Fruit fly (Drosophila melanogaster) Kc167 (cell line): ENCODE results near the gene His2Av.

ENCODE experiments used
- Myc ChIP-seq: fragments of >200 bp; optimal IDR thresholded peaks from 2 replicates; lab custom pipeline; 2017; ENCODE audit warnings: missing external identifiers
- Sin3A ChIP-seq: fragments of >200 bp; optimal IDR thresholded peaks from 2 replicates; lab custom pipeline; 2018; ENCODE audit warnings: missing external identifiers
- h ChIP-seq: fragments of >200 bp; optimal IDR thresholded peaks from 3 replicates; lab custom pipeline; 2018; ENCODE audit warnings: missing external identifiers
- insv ChIP-seq: fragments of >200 bp; optimal IDR thresholded peaks from 3 replicates; lab custom pipeline; 2018; ENCODE audit warnings: missing external identifiers
- psq ChIP-seq: fragments of >200 bp; optimal IDR thresholded peaks from 2 replicates; lab custom pipeline; 2017; ENCODE audit warnings: missing external identifiers
- ttk ChIP-seq: sonication (Bioruptor generic); optimal IDR thresholded peaks from 2 replicates; lab custom pipeline; 2017; ENCODE audit warnings: missing external identifiers

Gene His2Av

DNA sequence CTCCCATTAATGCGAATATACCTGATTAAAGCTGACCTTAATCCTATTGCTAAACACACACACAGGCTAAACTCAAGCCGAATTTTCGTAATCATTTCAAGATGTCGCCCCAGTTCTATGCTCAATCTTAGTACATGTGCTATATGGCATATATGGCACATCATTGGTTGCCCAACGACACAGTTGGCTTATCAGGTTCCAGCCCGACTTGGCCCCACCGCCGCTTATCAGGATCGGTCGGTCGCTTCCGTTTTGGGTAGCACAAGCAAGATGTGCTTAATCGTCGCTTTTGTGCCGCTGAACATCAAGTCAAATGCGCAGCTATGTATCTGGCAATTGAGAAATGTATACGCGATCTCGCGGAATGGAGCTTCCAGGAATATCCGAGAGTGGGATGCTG lies 4.3 kb downstream of the His2Av start:
- TF ChIP-seq h (lab: Kevin White, UChicago) (no peak), Sin3A (lab: Kevin White, UChicago) (no peak), insv (lab: Kevin White, UChicago) (no peak), Myc (lab: Kevin White, UChicago) (no peak), ttk (lab: Kevin White, UChicago) (no peak), psq (lab: Kevin White, UChicago) (no peak)

dm6 chr3R:26871852-26872251 lies 5.1 kb downstream of the His2Av start, which contains the start of gene SPARC:
Gene SPARC, minus strand, starts transcription at chr3R:26871995.
- TF ChIP-seq psq (lab: Kevin White, UChicago) (no peak), Sin3A (lab: Kevin White, UChicago) (no peak)

DNA sequence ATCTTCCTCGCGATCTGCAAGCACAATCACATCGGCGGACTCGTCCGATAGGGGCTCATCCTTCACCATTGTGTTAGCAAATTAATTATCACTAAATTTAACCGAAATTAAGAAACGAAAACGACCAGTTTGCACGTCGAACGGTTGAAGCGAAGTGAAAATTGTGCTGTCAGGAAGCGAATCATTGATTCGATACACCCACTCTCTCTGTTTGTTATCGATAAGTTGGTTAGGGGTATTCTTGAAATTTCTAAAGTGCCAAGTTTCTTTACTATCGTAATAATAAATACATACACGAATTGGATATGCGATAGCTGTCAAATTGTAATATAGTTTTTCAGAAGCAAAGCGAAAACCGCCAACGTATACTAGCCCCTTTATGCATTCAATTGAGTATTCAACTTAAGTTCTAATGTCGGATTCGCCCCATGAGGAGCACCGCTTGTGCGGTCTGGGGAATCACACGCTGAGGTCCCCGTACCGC lies 8.9 kb downstream of the His2Av start, which contains the start of gene Rb97D:
TSS of gene Rb97D (minus strand) at position 199 of the 484 bp plus-strand sequence.
- no peak for TF ChIP-seq psq (lab: Kevin White, UChicago)
- no peak for TF ChIP-seq Sin3A (lab: Kevin White, UChicago)
- TF ChIP-seq Myc (lab: Kevin White, UChicago) = no peak
- TF ChIP-seq h (lab: Kevin White, UChicago) = no peak
- no peak for TF ChIP-seq insv (lab: Kevin White, UChicago)
- TF ChIP-seq ttk (lab: Kevin White, UChicago) = no peak

DNA sequence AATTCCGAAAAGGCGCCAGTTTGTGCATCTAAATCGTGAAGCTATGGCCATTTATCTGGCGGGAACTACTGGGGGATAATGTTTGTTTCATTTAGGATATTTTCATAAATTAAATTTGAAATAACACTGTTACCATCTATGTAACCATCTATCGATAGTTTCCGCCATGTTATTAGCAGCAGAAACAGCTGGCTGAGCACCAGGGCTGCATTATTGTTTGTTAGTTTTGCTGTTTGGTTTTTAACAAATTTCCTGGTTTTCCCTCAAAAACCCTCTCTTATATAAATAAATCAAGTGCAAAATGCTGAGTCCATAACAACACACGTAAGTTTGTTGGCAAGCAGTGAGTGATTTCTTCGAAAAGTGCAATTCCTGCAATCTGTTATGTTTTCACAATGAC lies 9.7 kb downstream of the His2Av start, which contains the start of gene CG5500:
TSS of gene CG5500 (plus strand) at position 199 of the 400 bp plus-strand sequence.
- no peak for TF ChIP-seq insv (lab: Kevin White, UChicago)
- no peak for TF ChIP-seq psq (lab: Kevin White, UChicago)

DNA sequence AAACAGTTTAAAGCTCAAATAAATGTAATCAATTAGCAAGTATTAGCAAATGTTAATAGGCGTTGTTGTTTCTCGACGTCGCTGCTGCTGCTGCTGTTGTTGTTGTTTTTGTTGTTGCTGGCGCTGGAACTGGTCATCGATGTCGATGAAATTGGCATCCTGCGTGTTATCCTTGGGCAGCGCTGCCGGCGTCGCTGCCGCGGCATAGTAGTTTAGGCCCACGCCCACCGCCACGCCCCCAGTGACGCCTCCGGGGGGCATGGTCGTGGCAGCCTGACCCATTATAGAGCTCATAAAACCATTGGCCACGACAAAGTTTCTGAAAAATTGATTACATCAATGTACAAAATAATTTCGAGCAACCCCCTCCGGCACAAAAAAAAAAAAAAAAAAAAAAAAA lies 10.1 kb downstream of the His2Av start:
- TF ChIP-seq Myc (lab: Kevin White, UChicago) (no peak), ttk (lab: Kevin White, UChicago) (peak; percentile 27), insv (lab: Kevin White, UChicago) (no peak)

DNA sequence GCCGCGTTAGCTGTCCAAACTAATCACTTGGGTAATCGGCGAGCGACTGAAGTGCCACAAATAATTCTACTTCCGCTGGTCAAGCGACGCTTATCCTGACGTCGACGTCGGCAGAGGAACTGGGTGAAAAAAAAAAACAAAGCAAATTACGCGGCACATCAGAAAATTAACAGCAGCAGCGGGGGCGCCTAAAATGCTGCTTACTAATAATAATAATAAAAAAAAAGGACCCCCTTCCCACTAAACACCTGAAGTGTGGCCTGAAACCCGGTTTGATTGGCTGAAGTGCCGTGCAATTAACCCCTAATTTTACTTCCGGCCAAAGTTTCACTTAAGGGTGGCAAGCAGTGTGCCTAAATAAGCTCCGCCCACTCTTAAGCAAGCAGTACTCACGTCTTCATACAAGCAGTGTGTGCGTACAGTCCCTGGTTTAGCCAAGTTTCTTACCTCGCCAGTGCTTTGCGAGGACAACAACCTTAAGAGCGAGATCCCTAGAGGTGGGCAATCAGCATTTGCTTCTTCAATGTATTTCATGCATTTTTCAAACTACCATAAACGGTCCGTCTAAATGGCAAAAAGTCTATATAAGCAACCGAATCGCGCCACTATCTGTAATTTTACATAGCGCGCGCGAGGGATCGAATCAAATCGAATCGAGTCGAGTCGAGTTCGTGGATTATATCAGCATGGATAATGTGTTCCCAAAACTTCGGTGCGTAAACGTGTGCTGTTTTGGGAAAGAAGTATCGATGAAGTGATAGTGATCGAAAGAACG lies 14.6 kb downstream of the His2Av start, which contains the start of the genes ro and T48:
TSS of gene ro (minus strand) at position 51 of the 775 bp plus-strand sequence.
TSS of gene T48 (plus strand) at position 614 of the 775 bp plus-strand sequence.
- TF ChIP-seq insv (lab: Kevin White, UChicago) (no peak), psq (lab: Kevin White, UChicago) (no peak), h (lab: Kevin White, UChicago) (no peak)

- TF ChIP-seq ttk (lab: Kevin White, UChicago) (no peak), h (lab: Kevin White, UChicago) (no peak), Sin3A (lab: Kevin White, UChicago) (no peak), Myc (lab: Kevin White, UChicago) (no peak), insv (lab: Kevin White, UChicago) (no peak)
Measured at dm6 chr3R:26882230-26883014, 15.7 kb downstream of the His2Av start.

- TF ChIP-seq ttk (lab: Kevin White, UChicago) = no peak
- no peak for TF ChIP-seq Sin3A (lab: Kevin White, UChicago)
- TF ChIP-seq psq (lab: Kevin White, UChicago) = no peak
Measured at dm6 chr3R:26883015-26883292, 16.2 kb downstream of the His2Av start.

DNA sequence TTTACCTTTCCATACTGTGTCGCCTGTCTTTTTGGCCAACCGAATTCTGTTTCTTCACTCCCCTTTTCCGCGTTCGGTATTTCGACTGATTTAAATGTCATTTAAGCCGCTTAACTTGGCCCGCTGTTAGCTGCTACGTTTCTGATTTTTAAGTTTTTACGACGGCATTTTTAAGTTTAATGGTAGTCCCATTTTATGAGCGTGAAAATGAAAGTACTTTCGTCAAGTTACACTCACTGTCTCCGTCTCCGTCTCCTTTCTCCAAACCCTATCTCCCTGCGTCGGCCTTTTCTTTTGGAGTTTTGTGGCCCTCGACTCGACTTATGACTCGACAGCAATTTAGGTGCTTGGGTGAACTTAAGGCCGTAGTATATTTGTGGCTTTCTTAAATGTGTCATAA lies 18.5 kb downstream of the His2Av start:
- no peak for TF ChIP-seq ttk (lab: Kevin White, UChicago)
- no peak for TF ChIP-seq h (lab: Kevin White, UChicago)
- no peak for TF ChIP-seq insv (lab: Kevin White, UChicago)
- no peak for TF ChIP-seq Myc (lab: Kevin White, UChicago)
- no peak for TF ChIP-seq psq (lab: Kevin White, UChicago)

- no peak for TF ChIP-seq Sin3A (lab: Kevin White, UChicago)
- TF ChIP-seq psq (lab: Kevin White, UChicago) = no peak
- TF ChIP-seq h (lab: Kevin White, UChicago) = no peak
Measured at dm6 chr3R:26886283-26886689, 19.6 kb downstream of the His2Av start.

dm6 chr3R:26887155-26887554 lies 20.4 kb downstream of the His2Av start:
- TF ChIP-seq h (lab: Kevin White, UChicago) (no peak), ttk (lab: Kevin White, UChicago) (no peak), Sin3A (lab: Kevin White, UChicago) (no peak), Myc (lab: Kevin White, UChicago) (no peak), psq (lab: Kevin White, UChicago) (no peak), insv (lab: Kevin White, UChicago) (no peak)

DNA sequence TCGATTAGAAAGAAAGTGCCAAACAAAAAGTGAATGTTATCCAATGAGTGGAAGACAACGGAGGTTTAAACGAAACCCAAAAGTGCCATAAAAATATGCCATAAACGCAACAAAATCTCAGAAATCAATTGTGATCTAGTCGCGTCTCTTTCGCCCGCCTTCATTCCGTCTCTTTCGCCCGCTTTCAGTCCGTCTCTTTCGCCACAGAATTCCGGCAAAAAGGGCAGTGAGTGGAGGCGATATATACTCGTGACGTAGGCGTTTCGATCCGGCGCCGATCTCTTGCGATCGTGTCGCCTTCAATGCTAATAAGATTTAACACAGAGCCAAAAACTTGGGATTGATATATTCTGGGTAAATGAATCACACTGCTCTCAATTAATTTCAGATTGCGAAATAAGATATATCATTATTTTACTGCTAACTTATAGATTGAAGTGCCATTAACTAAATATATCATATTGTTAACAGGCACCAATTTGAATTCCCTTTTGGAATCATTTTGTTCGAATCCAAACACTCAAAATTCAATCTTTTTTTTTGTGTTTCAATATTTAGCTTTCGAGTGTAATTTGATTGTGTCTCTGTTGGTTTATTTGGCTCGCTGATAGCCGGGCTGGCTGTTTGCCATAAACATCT lies 21.5 kb downstream of the His2Av start:
- no peak for TF ChIP-seq insv (lab: Kevin White, UChicago)
- no peak for TF ChIP-seq h (lab: Kevin White, UChicago)
- TF ChIP-seq psq (lab: Kevin White, UChicago) = no peak
- no peak for TF ChIP-seq ttk (lab: Kevin White, UChicago)
- TF ChIP-seq Sin3A (lab: Kevin White, UChicago) = no peak
- no peak for TF ChIP-seq Myc (lab: Kevin White, UChicago)
